Worm (Caenorhabditis elegans) whole organism, late embryonic: ENCODE data around the gene pgp-12.

Experiments
- ahr-1 ChIP-seq: sonication (generic microtip); optimal IDR thresholded peaks from 2 replicates; lab custom pipeline; 2016; ENCODE audit warnings: missing genetic modification characterization, missing compliant biosample characterization
- ets-4 ChIP-seq: sonication (generic microtip); optimal IDR thresholded peaks from 2 replicates; lab custom pipeline; 2016; ENCODE audit warnings: missing genetic modification characterization, missing compliant biosample characterization
- fkh-10 ChIP-seq: fragments of 150-350 bp; optimal IDR thresholded peaks from 2 replicates; lab custom pipeline; 2014; ENCODE audit warnings: missing biosample characterization, missing genetic modification reagents, missing genetic modification characterization
- hlh-15 ChIP-seq: sonication (generic microtip); optimal IDR thresholded peaks from 2 replicates; lab custom pipeline; 2016; ENCODE audit warnings: missing genetic modification characterization, missing compliant biosample characterization
- madf-2 ChIP-seq: sonication (generic microtip); optimal IDR thresholded peaks from 2 replicates; lab custom pipeline; 2017; ENCODE audit warnings: missing genetic modification characterization, missing compliant biosample characterization
- mec-3 ChIP-seq: sonication (generic microtip); optimal IDR thresholded peaks from 2 replicates; lab custom pipeline; 2016; ENCODE audit warnings: borderline replicate concordance, missing genetic modification characterization, missing compliant biosample characterization
- nhr-11 ChIP-seq: fragments of 150-350 bp; optimal IDR thresholded peaks from 2 replicates; lab custom pipeline; 2014; ENCODE audit warnings: missing biosample characterization, missing genetic modification characterization
- pha-4 ChIP-seq: fragments of 150-350 bp; optimal IDR thresholded peaks from 2 replicates; lab custom pipeline; 2018; ENCODE audit warnings: missing biosample characterization, missing genetic modification reagents, missing genetic modification characterization
- pqm-1 ChIP-seq: sonication (generic microtip); optimal IDR thresholded peaks from 2 replicates; lab custom pipeline; 2016; ENCODE audit warnings: missing genetic modification characterization, missing compliant biosample characterization
- sox-2 ChIP-seq: fragments of 200-800 bp; sonication (Bioruptor generic); IDR thresholded peaks from 2 replicates; pipeline ENCODE4 v1.3.6; 2022; ENCODE audit warnings: missing genetic modification reagents, missing genetic modification characterization, missing compliant biosample characterization
- syd-9 ChIP-seq: sonication (generic microtip); optimal IDR thresholded peaks from 2 replicates; lab custom pipeline; 2016; ENCODE audit warnings: mild to moderate bottlenecking, missing genetic modification characterization, moderate library complexity, missing compliant biosample characterization
- tbx-7 ChIP-seq: sonication (generic microtip); optimal IDR thresholded peaks from 2 replicates; lab custom pipeline; 2016; ENCODE audit warnings: missing genotype, missing genetic modification characterization, missing compliant biosample characterization
- ttx-3 ChIP-seq: sonication (generic microtip); optimal IDR thresholded peaks from 2 replicates; lab custom pipeline; 2016; ENCODE audit warnings: missing genetic modification reagents, missing genetic modification characterization, missing compliant biosample characterization

ce11 chrX:12781712-12782444 lies 50.3 kb downstream of the pgp-12 start, which contains the start of gene alh-13:
- TF ChIP-seq pha-4 = no peak
- TF ChIP-seq mec-3 (tag; lab: Kevin White, UChicago) = no peak
- no peak for TF ChIP-seq pqm-1 (tag; lab: Kevin White, UChicago)
- TF ChIP-seq madf-2 (tag; lab: Kevin White, UChicago) = no peak
- TF ChIP-seq ahr-1 (tag; lab: Kevin White, UChicago) = no peak
- TF ChIP-seq syd-9 (tag; lab: Kevin White, UChicago) = no peak
- no peak for TF ChIP-seq hlh-15 (tag; lab: Kevin White, UChicago)
- no peak for TF ChIP-seq ttx-3 (tag; lab: Kevin White, UChicago)
- TF ChIP-seq sox-2 (GFP tag; lab: Robert Waterston, UW) = no peak
- no peak for TF ChIP-seq fkh-10 (GFP tag; lab: Kevin White, UChicago)
- TF ChIP-seq ets-4 (tag; lab: Kevin White, UChicago) = no peak
- no peak for TF ChIP-seq tbx-7 (tag; lab: Kevin White, UChicago)
- TF ChIP-seq nhr-11 (tag; lab: Kevin White, UChicago) = no peak
